Worm (Caenorhabditis elegans): ENCODE measurements around the gene poml-1.
A peak's percentile ranks its signal among the peaks of the same experiment; 100 is the strongest.

The poml-1 gene

ce11 chrX:13746661-13747365 is 24.1 kb upstream of the poml-1 start, which contains the start of gene nhr-71:
TSS of gene nhr-71 (plus strand) at chrX:13747315.
- TF ChIP-seq mdl-1 (tag; optimal IDR thresholded peaks at IDR 0.05) (peak in 1 of 2 experiments; percentile 2), nhr-20 (tag; optimal IDR thresholded peaks at IDR 0.05) (peak; percentile 26), aly-2 (tag; optimal IDR thresholded peaks at IDR 0.05) (no peak), F16B12.6 (tag; optimal IDR thresholded peaks at IDR 0.05) (no peak), nhr-71 (tag; optimal IDR thresholded peaks at IDR 0.05) (peak; percentile 66), snu-23 (GFP tag; optimal IDR thresholded peaks at IDR 0.05) (peak; percentile 20), irx-1 (tag; optimal IDR thresholded peaks at IDR 0.05) (no peak), snpc-4 (tag; optimal IDR thresholded peaks at IDR 0.05) (no peak)

DNA sequence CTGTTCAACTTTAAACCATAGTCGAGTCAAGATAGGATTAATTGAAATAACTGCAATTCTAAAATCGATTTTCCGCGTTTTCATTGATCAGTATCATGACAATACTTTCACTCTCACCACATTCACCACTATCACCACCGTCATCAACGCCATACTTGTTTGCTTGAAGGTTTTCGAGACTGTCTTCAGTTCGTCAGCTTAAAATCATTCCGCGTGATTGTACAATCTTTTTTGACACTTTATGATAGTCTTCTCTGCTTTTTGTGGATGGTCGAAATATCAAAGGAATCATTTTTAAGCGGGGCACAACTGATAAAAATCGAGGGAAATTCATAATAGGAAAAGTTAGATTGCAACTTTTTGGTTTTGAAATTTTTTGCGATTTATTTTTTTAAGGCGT is 23.5 kb upstream of the poml-1 start:
- peak; percentile 52 for TF ChIP-seq elt-2 (tag; optimal IDR thresholded peaks at IDR 0.05)
- TF ChIP-seq ceh-88 (GFP tag; IDR thresholded peaks at IDR 0.05), result no peak
- TF ChIP-seq efl-1 (optimal IDR thresholded peaks at IDR 0.05), result no peak
- no peak for TF ChIP-seq efl-1 (GFP tag; optimal IDR thresholded peaks at IDR 0.05 in 1 of 2)
- TF ChIP-seq unc-86 (tag; optimal IDR thresholded peaks at IDR 0.05), result no peak

- TF ChIP-seq snu-23 (GFP tag; optimal IDR thresholded peaks at IDR 0.05) (peak; percentile 22), blmp-1 (tag; optimal IDR thresholded peaks at IDR 0.05) (peak; percentile 79), nhr-20 (tag; optimal IDR thresholded peaks at IDR 0.05) (peak; percentile 76), irx-1 (tag; optimal IDR thresholded peaks at IDR 0.05) (peak; percentile 59), nhr-71 (tag; optimal IDR thresholded peaks at IDR 0.05) (peak; percentile 72), xbp-1 (tag; optimal IDR thresholded peaks at IDR 0.05) (no peak), lin-14 (GFP tag; optimal IDR thresholded peaks at IDR 0.05) (peak; percentile 60), nhr-85 (tag) (peak; percentile 87), sptf-1 (tag; optimal IDR thresholded peaks at IDR 0.05) (no peak), isw-1 (GFP tag; IDR thresholded peaks at IDR 0.05) (no peak), C16A3.4 (tag; optimal IDR thresholded peaks at IDR 0.05) (no peak), nhr-90 (tag; optimal IDR thresholded peaks at IDR 0.05; ENCODE audit: poor library complexity) (peak; percentile 3), lin-13 (GFP tag; optimal IDR thresholded peaks at IDR 0.05) (no peak), mep-1 (tag; optimal IDR thresholded peaks at IDR 0.05) (peak; percentile 9), unc-62 (GFP tag; optimal IDR thresholded peaks at IDR 0.05) (no peak), elt-3 (tag; optimal IDR thresholded peaks at IDR 0.05) (peak in 1 of 6 experiments; percentile 39)
These were observed 22.8 kb upstream of the poml-1 start for ce11 chrX:13745558-13745957.

DNA sequence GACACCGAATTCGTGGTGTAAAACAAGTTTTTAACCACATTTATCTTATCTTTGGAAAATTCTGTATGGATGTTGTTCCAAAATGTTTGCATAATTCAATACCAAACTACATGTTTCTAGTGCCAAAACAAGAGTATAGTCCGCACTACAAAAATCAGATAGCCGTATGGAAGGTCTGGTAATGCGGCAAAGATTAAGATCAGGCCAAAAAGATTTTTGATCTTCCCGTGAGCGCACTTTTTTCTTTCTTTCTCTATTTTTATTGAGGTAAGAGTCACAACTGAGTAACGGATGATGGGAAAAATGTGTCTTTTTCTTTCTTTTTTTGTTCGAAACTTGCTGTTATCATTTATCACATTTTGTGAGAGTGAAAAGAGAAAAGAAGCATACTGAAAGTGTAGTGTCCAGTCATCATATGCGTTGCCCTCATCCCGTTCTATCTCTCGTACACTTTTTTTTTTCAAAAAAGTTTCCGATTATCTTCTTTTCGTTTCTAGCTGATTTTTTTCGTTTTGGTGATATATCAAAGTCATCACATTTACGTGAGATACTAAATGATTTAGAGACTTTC is 21.9 kb upstream of the poml-1 start:
- no peak for TF ChIP-seq snpc-4 (tag; optimal IDR thresholded peaks at IDR 0.05)
- no peak for TF ChIP-seq isw-1 (GFP tag; IDR thresholded peaks at IDR 0.05)
- peak in 2 of 6 experiments; percentile 34 to 69 for TF ChIP-seq elt-3 (tag; optimal IDR thresholded peaks at IDR 0.05)
- no peak for TF ChIP-seq lin-39 (tag; optimal IDR thresholded peaks at IDR 0.05)
- TF ChIP-seq ama-1 (optimal IDR thresholded peaks at IDR 0.05), result no peak
- no peak for TF ChIP-seq swsn-7 (tag; optimal IDR thresholded peaks at IDR 0.05)
- no peak for TF ChIP-seq hlh-4 (tag; optimal IDR thresholded peaks at IDR 0.05)
- no peak for TF ChIP-seq unc-86 (tag; optimal IDR thresholded peaks at IDR 0.05)
- TF ChIP-seq ceh-8 (GFP tag; optimal IDR thresholded peaks at IDR 0.05), result no peak
- no peak for TF ChIP-seq zip-4 (GFP tag; optimal IDR thresholded peaks at IDR 0.05)
- TF ChIP-seq fkh-10 (GFP tag; optimal IDR thresholded peaks at IDR 0.05), result no peak
- TF ChIP-seq mdl-1 (tag; optimal IDR thresholded peaks at IDR 0.05), result no peak
- TF ChIP-seq F16B12.6 (tag; optimal IDR thresholded peaks at IDR 0.05), result no peak
- TF ChIP-seq skn-1 (tag; optimal IDR thresholded peaks at IDR 0.05), result peak; percentile 6
- no peak for TF ChIP-seq lin-13 (GFP tag; optimal IDR thresholded peaks at IDR 0.05)
- TF ChIP-seq sox-4 (tag; optimal IDR thresholded peaks at IDR 0.05), result no peak
- no peak for TF ChIP-seq unc-130 (tag; optimal IDR thresholded peaks at IDR 0.05)
- TF ChIP-seq irx-1 (tag; optimal IDR thresholded peaks at IDR 0.05), result no peak
- TF ChIP-seq ces-1 (GFP tag; optimal IDR thresholded peaks at IDR 0.05), result no peak
- TF ChIP-seq vab-15 (tag; optimal IDR thresholded peaks at IDR 0.05), result no peak
- no peak for TF ChIP-seq fkh-8 (tag; optimal IDR thresholded peaks at IDR 0.05)
- peak; percentile 87 for TF ChIP-seq lin-14 (GFP tag; optimal IDR thresholded peaks at IDR 0.05)
- TF ChIP-seq ceh-90 (tag; optimal IDR thresholded peaks at IDR 0.05), result no peak
- no peak for TF ChIP-seq dsc-1 (tag; optimal IDR thresholded peaks at IDR 0.05)
- no peak for TF ChIP-seq nhr-237 (tag; optimal IDR thresholded peaks at IDR 0.05)
- TF ChIP-seq pqm-1 (tag; optimal IDR thresholded peaks at IDR 0.05), result no peak
- no peak for TF ChIP-seq efl-1 (optimal IDR thresholded peaks at IDR 0.05)
- no peak for TF ChIP-seq efl-1 (GFP tag; optimal IDR thresholded peaks at IDR 0.05 in 1 of 2)
- TF ChIP-seq ceh-63 (GFP tag; optimal IDR thresholded peaks at IDR 0.05), result no peak
- no peak for TF ChIP-seq pag-3 (tag; optimal IDR thresholded peaks at IDR 0.05; ENCODE audit: borderline replicate concordance, insufficient read depth)
- TF ChIP-seq C04F5.9 (tag; optimal IDR thresholded peaks at IDR 0.05), result no peak
